Fruit fly (Drosophila melanogaster) whole organism, embryonic: ENCODE data around the gene RPA3.
A peak's percentile ranks its signal among the peaks of the same experiment; 100 is the strongest.

Experiments used
- Ada2b ChIP-seq: fragments of 200-800 bp; sonication (Bioruptor generic); IDR thresholded peaks from 2 replicates; pipeline ENCODE4 v1.3.6; 2022; ENCODE audit warnings: missing biosample characterization, missing genetic modification characterization
- Atf3 ChIP-seq: fragments of 200-800 bp; sonication (Bioruptor generic); optimal IDR thresholded peaks from 3 replicates; lab custom pipeline; 2016; ENCODE audit warnings: missing biosample characterization, missing genetic modification characterization
- BtbVII ChIP-seq: fragments of 200-800 bp; sonication (Bioruptor generic); optimal IDR thresholded peaks from 3 replicates; lab custom pipeline; 2017; ENCODE audit warnings: missing biosample characterization, mild to moderate bottlenecking, missing genetic modification characterization
- CG10147 ChIP-seq: fragments of 200-800 bp; sonication (Bioruptor generic); optimal IDR thresholded peaks from 2 replicates; lab custom pipeline; 2019; ENCODE audit warnings: missing biosample characterization, mild to moderate bottlenecking, missing genetic modification characterization, moderate library complexity
- CG10431 ChIP-seq: fragments of 200-800 bp; sonication (Bioruptor generic); optimal IDR thresholded peaks from 3 replicates; lab custom pipeline; 2018; ENCODE audit warnings: missing biosample characterization, mild to moderate bottlenecking, missing genetic modification characterization
- CG14860 ChIP-seq: fragments of 200-800 bp; sonication (Bioruptor generic); IDR thresholded peaks from 3 replicates; pipeline ENCODE4 v1.3.6; 2022; ENCODE audit warnings: missing biosample characterization, missing genetic modification characterization; ENCODE audit not compliant: partially characterized antibody
- CG15269 ChIP-seq: fragments of 200-800 bp; sonication (Bioruptor generic); optimal IDR thresholded peaks from 2 replicates; lab custom pipeline; 2018; ENCODE audit warnings: missing biosample characterization, mild to moderate bottlenecking, missing genetic modification characterization, moderate library complexity
- CG15601 ChIP-seq: fragments of 200-800 bp; sonication (Bioruptor generic); optimal IDR thresholded peaks from 3 replicates; lab custom pipeline; 2019; ENCODE audit warnings: missing biosample characterization, mild to moderate bottlenecking, missing genetic modification characterization, moderate library complexity
- CG15696 ChIP-seq: fragments of 200-800 bp; sonication (Bioruptor generic); optimal IDR thresholded peaks from 2 replicates; lab custom pipeline; 2019; ENCODE audit warnings: missing biosample characterization, mild to moderate bottlenecking, missing genetic modification characterization, moderate library complexity
- CG1602 ChIP-seq: fragments of 200-800 bp; sonication (Bioruptor generic); optimal IDR thresholded peaks from 3 replicates; lab custom pipeline; 2016; ENCODE audit warnings: missing biosample characterization, missing genetic modification characterization
- CG1603 ChIP-seq: fragments of 200-800 bp; sonication (Bioruptor generic); optimal IDR thresholded peaks from 2 replicates; lab custom pipeline; 2019; ENCODE audit warnings: missing biosample characterization, mild to moderate bottlenecking, missing genetic modification characterization, moderate library complexity
- CG16779 ChIP-seq: fragments of 200-800 bp; sonication (Bioruptor generic); IDR thresholded peaks from 2 replicates; pipeline ENCODE4 v1.3.6; 2022; ENCODE audit warnings: missing biosample characterization, missing genetic modification characterization
- CG16815 ChIP-seq: fragments of 200-800 bp; sonication (Bioruptor generic); optimal IDR thresholded peaks from 3 replicates; lab custom pipeline; 2017; ENCODE audit warnings: missing biosample characterization, mild to moderate bottlenecking, missing genetic modification characterization
- CG2889 ChIP-seq: fragments of 200-800 bp; sonication (Bioruptor generic); IDR thresholded peaks from 3 replicates; pipeline ENCODE4 v1.3.6; 2022; ENCODE audit warnings: missing biosample characterization, missing genetic modification characterization
- CG32532 ChIP-seq: fragments of 200-800 bp; sonication (Bioruptor generic); IDR thresholded peaks from 2 replicates; pipeline ENCODE4 v1.3.6; 2022; ENCODE audit warnings: missing biosample characterization, missing genetic modification characterization
- CG32767 ChIP-seq: fragments of 200-800 bp; sonication (Bioruptor generic); IDR thresholded peaks from 2 replicates; pipeline ENCODE4 v1.3.6; 2022; ENCODE audit warnings: missing biosample characterization, missing genetic modification characterization
- CG33557 ChIP-seq: fragments of 200-800 bp; sonication (Bioruptor generic); optimal IDR thresholded peaks from 2 replicates; lab custom pipeline; 2019; ENCODE audit warnings: missing biosample characterization, mild to moderate bottlenecking, missing genetic modification characterization, moderate library complexity
- CG6254 ChIP-seq: fragments of 200-800 bp; sonication (Bioruptor generic); optimal IDR thresholded peaks from 3 replicates; lab custom pipeline; 2017; ENCODE audit warnings: mild to moderate bottlenecking, missing biosample characterization, missing genetic modification reagents, missing genetic modification characterization
- CG7987 ChIP-seq: fragments of 200-800 bp; sonication (Bioruptor generic); optimal IDR thresholded peaks from 2 replicates; lab custom pipeline; 2018; ENCODE audit warnings: missing biosample characterization, mild to moderate bottlenecking, missing genetic modification characterization, moderate library complexity
- CG8944 ChIP-seq: fragments of 200-800 bp; sonication (Bioruptor generic); optimal IDR thresholded peaks from 3 replicates; lab custom pipeline; 2016; ENCODE audit warnings: missing biosample characterization, missing genetic modification characterization
- CHES-1-like ChIP-seq: fragments of 200-800 bp; sonication (Bioruptor generic); optimal IDR thresholded peaks from 2 replicates; lab custom pipeline; 2016; ENCODE audit warnings: missing biosample characterization, missing genetic modification characterization
- Dfd ChIP-seq, 2 experiments: fragments of >200 bp; optimal IDR thresholded peaks; 2 replicates each; lab custom pipeline; 2017; ENCODE audit warnings: missing biosample characterization in 2 of 2, missing genetic modification characterization in 2 of 2
- Ets97D ChIP-seq: fragments of 200-800 bp; sonication (Bioruptor generic); optimal IDR thresholded peaks from 3 replicates; lab custom pipeline; 2016; ENCODE audit warnings: missing biosample characterization, missing genetic modification characterization
- Gug ChIP-seq: fragments of 200-800 bp; sonication (Bioruptor generic); IDR thresholded peaks from 4 replicates; pipeline ENCODE4 v1.3.6; 2022; ENCODE audit warnings: missing biosample characterization, missing genetic modification characterization
- HHEX ChIP-seq: fragments of 200-800 bp; sonication (Bioruptor generic); optimal IDR thresholded peaks from 3 replicates; lab custom pipeline; 2017; ENCODE audit warnings: missing biosample characterization, mild to moderate bottlenecking, missing genetic modification characterization, missing genetic modification reagents
- HLH3B ChIP-seq: fragments of 200-800 bp; sonication (Bioruptor generic); IDR thresholded peaks from 2 replicates; pipeline ENCODE4 v1.3.6; 2022; ENCODE audit warnings: missing biosample characterization, missing genetic modification characterization
- HmgZ ChIP-seq: fragments of 200-800 bp; sonication (Bioruptor generic); optimal IDR thresholded peaks from 2 replicates; lab custom pipeline; 2018; ENCODE audit warnings: missing biosample characterization, mild to moderate bottlenecking, missing genetic modification characterization
- Hr51 ChIP-seq, 2 experiments: fragments of 200-800 bp; sonication (Bioruptor generic); optimal IDR thresholded peaks; 2 replicates in 1 of 2; 3 replicates in 1 of 2; lab custom pipeline; 2016 to 2018; ENCODE audit warnings: missing biosample characterization in 2 of 2, missing genetic modification characterization in 2 of 2, mild to moderate bottlenecking in 1 of 2, moderate library complexity in 1 of 2
- MESR4 ChIP-seq: fragments of 200-800 bp; sonication (Bioruptor generic); optimal IDR thresholded peaks from 2 replicates; lab custom pipeline; 2018; ENCODE audit warnings: missing biosample characterization, mild to moderate bottlenecking, missing genetic modification characterization, moderate library complexity
- Mad ChIP-seq: fragments of 200-800 bp; sonication (Bioruptor generic); optimal IDR thresholded peaks from 2 replicates; lab custom pipeline; 2016; ENCODE audit warnings: missing biosample characterization, missing genetic modification characterization
- Med ChIP-seq: fragments of 200-800 bp; sonication (Bioruptor generic); peaks from one replicate; lab custom pipeline; 2016; ENCODE audit warnings: missing biosample characterization, missing genetic modification characterization, mild to moderate bottlenecking, inconsistent platforms, moderate library complexity
- Nf-YC ChIP-seq: fragments of 200-800 bp; optimal IDR thresholded peaks from 3 replicates; lab custom pipeline; 2019; ENCODE audit warnings: missing biosample characterization, mild to moderate bottlenecking, missing genetic modification characterization, moderate library complexity
- Rx ChIP-seq: fragments of 200-800 bp; sonication (Bioruptor generic); IDR thresholded peaks from 2 replicates; pipeline ENCODE4 v1.3.6; 2022; ENCODE audit warnings: missing biosample characterization, missing genetic modification characterization
- Sox100B ChIP-seq: fragments of 200-800 bp; sonication (Bioruptor generic); optimal IDR thresholded peaks from 3 replicates; lab custom pipeline; 2018; ENCODE audit warnings: missing biosample characterization, mild to moderate bottlenecking, missing genetic modification characterization
- Usf ChIP-seq: fragments of 200-800 bp; sonication (Bioruptor generic); optimal IDR thresholded peaks from 2 replicates; lab custom pipeline; 2017; ENCODE audit warnings: missing genotype, missing biosample characterization, missing genetic modification characterization
- Vsx1 ChIP-seq: fragments of 200-800 bp; sonication (Bioruptor generic); optimal IDR thresholded peaks from 2 replicates; lab custom pipeline; 2017; ENCODE audit warnings: missing biosample characterization, mild to moderate bottlenecking, missing genetic modification characterization, missing genetic modification reagents
- cas ChIP-seq: fragments of 200-800 bp; sonication (Bioruptor generic); IDR thresholded peaks from 2 replicates; pipeline ENCODE4 v1.3.6; 2022; ENCODE audit warnings: missing biosample characterization, missing genetic modification characterization
- cg ChIP-seq: fragments of 200-800 bp; sonication (Bioruptor generic); optimal IDR thresholded peaks from 3 replicates; lab custom pipeline; 2019; ENCODE audit warnings: missing biosample characterization, mild to moderate bottlenecking, missing genetic modification characterization, moderate library complexity
- chinmo ChIP-seq: fragments of 200-800 bp; sonication (Bioruptor generic); IDR thresholded peaks from 4 replicates; pipeline ENCODE4 v1.3.6; 2022; ENCODE audit warnings: missing biosample characterization, missing genetic modification characterization; ENCODE audit not compliant: partially characterized antibody
- cwo ChIP-seq: fragments of 200-800 bp; sonication (Bioruptor generic); optimal IDR thresholded peaks from 3 replicates; lab custom pipeline; 2017; ENCODE audit warnings: missing biosample characterization, missing genetic modification characterization, mild to moderate bottlenecking, moderate library complexity, missing genetic modification reagents
- exex ChIP-seq: fragments of 200-800 bp; sonication (Bioruptor generic); optimal IDR thresholded peaks from 4 replicates; lab custom pipeline; 2018; ENCODE audit warnings: missing biosample characterization, mild to moderate bottlenecking, missing genetic modification characterization, moderate library complexity
- gfzf ChIP-seq: fragments of 200-800 bp; sonication (Bioruptor generic); optimal IDR thresholded peaks from 2 replicates; lab custom pipeline; 2016; ENCODE audit warnings: missing biosample characterization, mild to moderate bottlenecking, missing genetic modification characterization, moderate library complexity
- insv ChIP-seq, 2 experiments: fragments of 200-800 bp; sonication (Bioruptor generic); optimal IDR thresholded peaks; 3 replicates each; lab custom pipeline; 2016 to 2018; ENCODE audit warnings: missing biosample characterization in 2 of 2, missing genetic modification characterization in 2 of 2
- prd ChIP-seq, 3 experiments: fragments of >200 bp in 2 of 3; fragments of 200-800 bp in 1 of 3; sonication (Bioruptor generic) in 1 of 3; optimal IDR thresholded peaks in 2 of 3; IDR thresholded peaks in 1 of 3; 2 replicates in 2 of 3; 3 replicates in 1 of 3; pipeline versions ENCODE4 v1.3.6 to Lab custom; 2017 to 2022; ENCODE audit warnings: missing biosample characterization in 1 of 3, missing genetic modification characterization in 1 of 3
- pum ChIP-seq: fragments of 200-800 bp; sonication (Bioruptor generic); optimal IDR thresholded peaks from 2 replicates; lab custom pipeline; 2016; ENCODE audit warnings: missing biosample characterization, missing genetic modification characterization
- sens ChIP-seq: fragments of 200-800 bp; sonication (Bioruptor generic); peaks from one replicate; lab custom pipeline; 2016; ENCODE audit warnings: missing biosample characterization, missing genetic modification characterization
- sens-2 ChIP-seq: fragments of 200-800 bp; sonication (Bioruptor generic); IDR thresholded peaks from 2 replicates; pipeline ENCODE4 v1.3.6; 2022; ENCODE audit warnings: missing biosample characterization, missing genetic modification characterization
- vvl ChIP-seq: fragments of 200-800 bp; sonication (Bioruptor generic); IDR thresholded peaks from 2 replicates; pipeline ENCODE4 v1.3.6; 2022; ENCODE audit warnings: missing biosample characterization, missing genetic modification characterization

RPA3 gene

DNA sequence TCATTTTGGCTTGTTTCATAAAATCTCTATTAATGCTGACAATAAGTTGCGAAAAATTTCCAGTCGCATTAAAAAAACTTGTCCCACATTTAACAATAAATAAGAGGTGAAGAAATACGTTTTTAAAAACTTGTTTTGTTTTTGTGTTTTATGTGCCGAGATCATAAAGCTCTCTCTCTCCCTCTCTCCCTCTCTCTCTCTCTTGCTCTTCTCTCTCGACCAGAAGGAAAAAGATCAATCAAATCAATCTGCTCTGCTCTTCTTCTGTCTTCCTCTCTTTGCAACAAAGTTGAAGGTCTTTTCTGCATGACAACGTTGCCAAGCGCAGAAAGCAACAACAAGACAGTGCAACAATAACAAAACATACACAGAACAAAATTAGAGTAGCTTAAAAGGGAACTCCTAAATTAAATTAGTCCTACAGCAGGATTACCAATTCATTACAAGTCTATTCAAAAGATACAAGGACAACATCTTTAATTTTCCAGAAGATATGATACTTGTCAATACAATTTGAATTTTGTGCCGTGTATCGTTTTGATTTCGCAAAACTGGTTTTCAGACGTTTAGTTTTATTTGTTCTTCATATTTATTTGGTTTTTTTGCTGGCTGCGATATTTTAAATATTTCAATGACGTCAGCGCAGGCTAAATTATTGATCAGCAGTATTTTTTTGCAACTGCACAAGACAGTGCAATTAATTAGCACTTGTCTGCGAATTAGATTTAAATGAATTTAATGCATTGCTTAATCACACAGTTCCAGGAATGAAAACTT lies 7.2 kb upstream of the RPA3 start (continued):
- peak; percentile 72 for TF ChIP-seq HHEX (GFP tag; lab: Kevin White, UChicago)
- TF ChIP-seq Med (GFP tag; lab: Kevin White, UChicago): peak; percentile 97
- TF ChIP-seq sens-2 (GFP tag; lab: Robert Waterston, UW): no peak
- TF ChIP-seq exex (tag; lab: Kevin White, UChicago): peak; percentile 27
- peak; percentile 75 for TF ChIP-seq CG10147
- no peak for TF ChIP-seq CG14860
- TF ChIP-seq CG15269: peak; percentile 90
- peak; percentile 41 for TF ChIP-seq Vsx1 (GFP tag; lab: Kevin White, UChicago)
- peak; percentile 54; the same call in 2 of the 4 replicates for TF ChIP-seq Gug (GFP tag; lab: Robert Waterston, UW)
- no peak for TF ChIP-seq CG6254 (GFP tag; lab: Kevin White, UChicago)
- peak; percentile 67 for TF ChIP-seq CHES-1-like (GFP tag; lab: Kevin White, UChicago)
- peak; percentile 31 to 87 for TF ChIP-seq Hr51 (GFP tag; optimal IDR thresholded peaks at IDR 0.05; lab: Kevin White, UChicago)
- no peak for TF ChIP-seq cg
- no peak; the same call in 1 of the 2 replicates for TF ChIP-seq Rx (GFP tag; lab: Robert Waterston, UW)
- TF ChIP-seq Usf (GFP tag; lab: Kevin White, UChicago): peak; percentile 34
- TF ChIP-seq CG10431 (GFP tag; lab: Kevin White, UChicago): no peak
- TF ChIP-seq CG32767 (GFP tag; lab: Robert Waterston, UW): peak; percentile 54
- peak; percentile 72 for TF ChIP-seq BtbVII (GFP tag; lab: Kevin White, UChicago)
- TF ChIP-seq CG8944 (GFP tag; lab: Kevin White, UChicago): peak; percentile 61
- TF ChIP-seq CG15696 (tag; lab: Kevin White, UChicago): no peak
- TF ChIP-seq insv (GFP tag; optimal IDR thresholded peaks at IDR 0.05; lab: Kevin White, UChicago): no peak
- TF ChIP-seq gfzf (GFP tag; lab: Kevin White, UChicago): no peak
- TF ChIP-seq CG15601: no peak
- TF ChIP-seq chinmo (GFP tag; lab: Robert Waterston, UW): peak; percentile 78; the same call in 2 of the 4 replicates
- TF ChIP-seq Ada2b (GFP tag; lab: Robert Waterston, UW): peak; percentile 87
- TF ChIP-seq HLH3B (GFP tag; lab: Robert Waterston, UW): peak; percentile 79
- TF ChIP-seq CG1603 (tag; lab: Kevin White, UChicago): peak; percentile 70
- peak; percentile 82 for TF ChIP-seq vvl (GFP tag; lab: Robert Waterston, UW)
- peak; percentile 79 for TF ChIP-seq CG32532 (GFP tag; lab: Robert Waterston, UW)
- peak; percentile 50 for TF ChIP-seq Ets97D
- no peak for TF ChIP-seq CG33557
- TF ChIP-seq Nf-YC (tag; lab: Kevin White, UChicago): peak; percentile 58
- peak; percentile 51 for TF ChIP-seq Sox100B (GFP tag; lab: Kevin White, UChicago)
- peak; percentile 56; the same call in 1 of the 3 replicates for TF ChIP-seq CG2889 (GFP tag; lab: Robert Waterston, UW)
- TF ChIP-seq pum (GFP tag; lab: Kevin White, UChicago): no peak
- TF ChIP-seq sens (GFP tag; lab: Kevin White, UChicago): peak; percentile 71
- peak; percentile 46 for TF ChIP-seq CG1602 (GFP tag; lab: Kevin White, UChicago)
- no peak for TF ChIP-seq MESR4 (GFP tag; lab: Kevin White, UChicago)
- peak; percentile 60; the same call in 1 of the 2 replicates for TF ChIP-seq CG16779
- TF ChIP-seq prd (optimal IDR thresholded peaks at IDR 0.05; lab: Kevin White, UChicago): no peak
- peak; percentile 83 for TF ChIP-seq prd (GFP tag; IDR thresholded peaks at IDR 0.05; lab: Robert Waterston, UW)
- peak; percentile 53 for TF ChIP-seq Mad (GFP tag; lab: Kevin White, UChicago)
- TF ChIP-seq CG16815: peak; percentile 4
- peak; percentile 59 for TF ChIP-seq cwo (GFP tag; lab: Kevin White, UChicago)
- TF ChIP-seq Dfd (GFP tag; optimal IDR thresholded peaks at IDR 0.05; lab: Kevin White, UChicago): no peak
- peak; percentile 59 for TF ChIP-seq CG7987
- TF ChIP-seq Atf3 (GFP tag; lab: Kevin White, UChicago): peak; percentile 58
- peak; percentile 59 for TF ChIP-seq HmgZ
- peak; percentile 50; the same call in 1 of the 2 replicates for TF ChIP-seq cas (GFP tag; lab: Robert Waterston, UW)
